Worm (Caenorhabditis elegans) whole organism, L2 larva: ENCODE measurements around the gene F01D5.1.

Experiments used
- R02D3.7 ChIP-seq: fragments of 150-350 bp; optimal IDR thresholded peaks from 2 replicates; lab custom pipeline; 2014; ENCODE audit warnings: missing biosample characterization, missing genetic modification characterization
- alr-1 ChIP-seq: fragments of 150-350 bp; optimal IDR thresholded peaks from 2 replicates; lab custom pipeline; 2014; ENCODE audit warnings: missing biosample characterization, missing genetic modification characterization
- aly-2 ChIP-seq: fragments of 150-350 bp; optimal IDR thresholded peaks from 2 replicates; lab custom pipeline; 2014; ENCODE audit warnings: missing biosample characterization, missing genetic modification characterization
- ceh-82 ChIP-seq: fragments of 150-350 bp; optimal IDR thresholded peaks from 2 replicates; lab custom pipeline; 2014; ENCODE audit warnings: missing biosample characterization, missing genetic modification characterization
- crh-2 ChIP-seq: sonication (generic microtip); optimal IDR thresholded peaks from 2 replicates; lab custom pipeline; 2017; ENCODE audit warnings: missing biosample characterization, missing genetic modification characterization
- lin-11 ChIP-seq: fragments of 150-350 bp; sonication (generic microtip); optimal IDR thresholded peaks from 2 replicates; lab custom pipeline; 2014; ENCODE audit warnings: missing biosample characterization, missing genetic modification characterization, inconsistent platforms, mixed read lengths
- nhr-11 ChIP-seq: fragments of 150-350 bp; optimal IDR thresholded peaks from 2 replicates; lab custom pipeline; 2014; ENCODE audit warnings: missing biosample characterization, missing genetic modification characterization
- nhr-21 ChIP-seq: fragments of 150-350 bp; optimal IDR thresholded peaks from 2 replicates; lab custom pipeline; 2014; ENCODE audit warnings: missing biosample characterization, missing genetic modification characterization
- nhr-23 ChIP-seq: fragments of 150-350 bp; optimal IDR thresholded peaks from 2 replicates; lab custom pipeline; 2014; ENCODE audit warnings: missing biosample characterization, missing genetic modification reagents, missing genetic modification characterization
- nhr-237 ChIP-seq: fragments of 150-350 bp; optimal IDR thresholded peaks from 2 replicates; lab custom pipeline; 2014; ENCODE audit warnings: missing biosample characterization, missing genetic modification characterization
- sma-3 ChIP-seq: sonication (generic microtip); optimal IDR thresholded peaks from 2 replicates; lab custom pipeline; 2016; ENCODE audit warnings: missing genetic modification reagents, missing genetic modification characterization, missing compliant biosample characterization
- snpc-4 ChIP-seq: fragments of 150-350 bp; optimal IDR thresholded peaks from 2 replicates; lab custom pipeline; 2014; ENCODE audit warnings: missing biosample characterization, missing genetic modification characterization
- ztf-4 ChIP-seq: fragments of 150-350 bp; optimal IDR thresholded peaks from 2 replicates; lab custom pipeline; 2014; ENCODE audit warnings: missing biosample characterization, missing genetic modification characterization

- TF ChIP-seq ceh-82: no peak
- no peak for TF ChIP-seq nhr-11 (tag; lab: Kevin White, UChicago)
- TF ChIP-seq nhr-23: no peak
- no peak for TF ChIP-seq crh-2 (tag; lab: Kevin White, UChicago)
- no peak for TF ChIP-seq aly-2
- no peak for TF ChIP-seq lin-11 (tag; lab: Kevin White, UChicago)
- no peak for TF ChIP-seq snpc-4
- no peak for TF ChIP-seq sma-3 (GFP tag; lab: Kevin White, UChicago)
- no peak for TF ChIP-seq nhr-237 (tag; lab: Kevin White, UChicago)
- no peak for TF ChIP-seq nhr-21
- TF ChIP-seq alr-1 (tag; lab: Kevin White, UChicago): no peak
- TF ChIP-seq ztf-4 (tag; lab: Kevin White, UChicago): no peak
- TF ChIP-seq R02D3.7 (tag; lab: Kevin White, UChicago): no peak
Observed at ce11 chrII:14002200-14002599, 4.8 kb upstream of the F01D5.1 start, which contains the start of gene F01D5.5.
